Fruit fly (Drosophila melanogaster) whole organism, adult: Measurements from ENCODE around the gene CG31249.

ENCODE experiments used
- CG11617 ChIP-seq: fragments of 200-800 bp; sonication (Bioruptor generic); optimal IDR thresholded peaks from 2 replicates; lab custom pipeline; 2017; ENCODE audit warnings: mild to moderate bottlenecking, missing biosample characterization, missing genetic modification reagents, missing genetic modification characterization
- CG12768 ChIP-seq: fragments of 200-800 bp; sonication (Bioruptor generic); optimal IDR thresholded peaks from 2 replicates; lab custom pipeline; 2017; ENCODE audit warnings: missing biosample characterization, missing genetic modification characterization, mild to moderate bottlenecking, moderate library complexity, missing genetic modification reagents
- CG14711 ChIP-seq: fragments of 200-800 bp; sonication (Bioruptor generic); optimal IDR thresholded peaks from 2 replicates; lab custom pipeline; 2018; ENCODE audit warnings: missing biosample characterization, mild to moderate bottlenecking, missing genetic modification characterization, moderate library complexity
- CG1620 ChIP-seq: fragments of 200-800 bp; sonication (Bioruptor generic); optimal IDR thresholded peaks from 2 replicates; lab custom pipeline; 2016; ENCODE audit warnings: missing biosample characterization, missing genetic modification characterization
- CG7101 ChIP-seq: fragments of 200-800 bp; sonication (Bioruptor generic); optimal IDR thresholded peaks from 2 replicates; lab custom pipeline; 2018; ENCODE audit warnings: missing biosample characterization, mild to moderate bottlenecking, missing genetic modification characterization, moderate library complexity
- cnc ChIP-seq, 2 experiments: fragments of >200 bp; optimal IDR thresholded peaks; 2 replicates each; lab custom pipeline; 2017

DNA sequence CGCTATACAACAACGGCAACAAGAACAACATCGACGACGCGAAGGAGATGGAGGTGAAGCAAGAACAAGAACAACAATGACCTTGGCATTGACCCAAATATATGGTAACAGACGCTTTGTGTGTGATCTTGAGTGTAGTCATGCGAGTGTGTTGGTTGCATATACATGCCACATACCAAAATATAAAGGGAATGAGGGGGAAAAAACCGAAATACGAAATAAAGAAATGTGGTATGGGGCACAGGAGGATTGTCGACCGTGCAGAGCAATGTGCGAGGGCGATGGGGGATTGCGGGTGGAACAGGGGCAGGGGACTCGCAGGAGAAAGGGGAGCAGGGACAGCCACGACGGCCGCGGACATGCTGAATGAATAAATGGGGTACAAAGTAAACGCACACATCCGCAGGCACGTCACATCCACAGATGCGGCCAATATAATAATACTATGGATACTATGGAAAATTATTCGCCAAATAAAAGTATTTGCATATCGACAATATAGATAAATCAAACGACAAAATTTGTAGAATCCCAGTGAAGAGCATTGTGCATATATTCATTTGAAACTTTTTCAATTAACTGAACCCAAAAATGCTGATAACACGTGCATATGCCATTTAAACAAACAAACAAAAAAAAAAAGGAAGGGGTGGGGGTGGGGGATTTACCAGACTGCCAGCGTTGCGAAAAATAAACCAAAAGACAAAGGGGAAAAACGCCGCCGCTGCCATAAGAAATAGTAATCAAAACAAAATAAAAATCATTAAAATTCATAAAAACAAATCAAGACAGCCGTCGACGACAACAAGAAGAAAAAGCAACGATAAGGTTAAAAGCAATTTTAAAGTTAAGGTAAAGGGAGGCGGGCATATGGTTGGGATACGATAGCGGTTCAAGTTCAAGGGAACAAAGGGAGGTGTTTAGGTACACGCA lies 19.3 kb upstream of the CG31249 start:
- TF ChIP-seq CG1620 (no peak), CG11617 (GFP tag; lab: Kevin White, UChicago) (no peak), cnc (optimal IDR thresholded peaks at IDR 0.05; lab: Kevin White, UChicago) (no peak), CG7101 (tag; lab: Kevin White, UChicago) (no peak), CG14711 (tag; lab: Kevin White, UChicago) (no peak), CG12768 (no peak)
